Fruit fly (Drosophila melanogaster): ENCODE data around the gene CG7029.

- no peak for TF ChIP-seq psq (optimal IDR thresholded peaks at IDR 0.05)
- no peak for TF ChIP-seq h (optimal IDR thresholded peaks at IDR 0.05)
- no peak for TF ChIP-seq insv (optimal IDR thresholded peaks at IDR 0.05)
Measured at dm6 chr3R:22769567-22769966, 18.9 kb downstream of the CG7029 start, which contains the start of gene CG43092.
